Fruit fly (Drosophila melanogaster) S2 (cell line): ENCODE results near the gene Acbp5.

ENCODE experiments used
- CG8478 ChIP-seq: fragments of >200 bp; optimal IDR thresholded peaks from 2 replicates; lab custom pipeline; 2018
- CTCF ChIP-seq, 2 experiments: fragments of >200 bp; optimal IDR thresholded peaks; 2 replicates each; lab custom pipeline; 2018

DNA sequence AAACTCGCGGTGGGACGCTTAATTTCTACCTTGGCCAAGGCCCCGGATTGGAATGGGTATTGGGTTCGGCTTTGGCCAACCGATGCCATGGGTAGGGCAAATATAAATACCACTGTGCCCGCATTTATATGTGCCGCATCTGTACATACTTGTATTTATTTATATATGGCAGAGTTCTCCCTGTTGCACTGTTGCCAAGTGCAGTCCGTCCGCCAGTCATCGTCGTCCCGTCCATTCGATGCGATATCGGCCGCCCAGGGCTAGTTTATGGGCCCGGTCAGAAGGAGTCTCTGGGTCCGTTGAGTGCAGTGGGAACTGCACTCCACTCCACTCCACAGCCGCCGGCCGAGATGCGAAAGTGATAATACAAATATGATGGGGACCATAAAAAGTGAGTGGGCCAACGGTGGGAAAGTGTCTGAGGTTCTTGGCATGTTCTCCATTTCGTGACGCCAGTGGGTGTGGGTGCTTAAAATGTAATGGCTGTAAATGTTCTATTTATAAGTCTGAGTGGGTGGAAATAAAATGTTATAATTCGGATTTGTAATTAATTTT, 34.6 kb upstream of the Acbp5 start:
- TF ChIP-seq CG8478 (lab: Kevin White, UChicago) (no peak), CTCF (optimal IDR thresholded peaks at IDR 0.05; lab: Kevin White, UChicago) (no peak)
